Worm (Caenorhabditis elegans) whole organism, early embryonic: ENCODE results near the gene spr-3.

Source experiments
- B0310.2 ChIP-seq: sonication (generic microtip); optimal IDR thresholded peaks from 2 replicates; lab custom pipeline; 2016; ENCODE audit warnings: mild to moderate bottlenecking, missing genetic modification characterization, missing compliant biosample characterization
- F13C5.2 ChIP-seq: sonication (generic microtip); optimal IDR thresholded peaks from 2 replicates; lab custom pipeline; 2017; ENCODE audit warnings: mild to moderate bottlenecking, missing genetic modification characterization, inconsistent platforms, missing compliant biosample characterization
- aly-1 ChIP-seq: sonication (generic microtip); optimal IDR thresholded peaks from 2 replicates; lab custom pipeline; 2016; ENCODE audit warnings: missing genetic modification characterization, missing compliant biosample characterization
- ama-1 ChIP-seq: fragments of 150-350 bp; optimal IDR thresholded peaks from 2 replicates; lab custom pipeline; 2014
- ceh-13 ChIP-seq: fragments of 200-800 bp; sonication (Bioruptor generic); optimal IDR thresholded peaks from 2 replicates; lab custom pipeline; 2018; ENCODE audit warnings: mild to moderate bottlenecking, missing genetic modification characterization, missing compliant biosample characterization
- ceh-36 ChIP-seq: sonication (generic microtip); optimal IDR thresholded peaks from 2 replicates; lab custom pipeline; 2016; ENCODE audit warnings: missing genetic modification characterization, inconsistent platforms, missing compliant biosample characterization
- ets-7 ChIP-seq: sonication (generic microtip); optimal IDR thresholded peaks from 2 replicates; lab custom pipeline; 2016; ENCODE audit warnings: missing genotype, missing genetic modification characterization, missing compliant biosample characterization
- hmbx-1 ChIP-seq: sonication (generic microtip); optimal IDR thresholded peaks from 2 replicates; lab custom pipeline; 2016; ENCODE audit warnings: mild to moderate bottlenecking, missing genetic modification characterization, missing compliant biosample characterization
- hmg-4 ChIP-seq: fragments of 200-800 bp; sonication (Bioruptor generic); optimal IDR thresholded peaks from 2 replicates; lab custom pipeline; 2018; ENCODE audit warnings: mild to moderate bottlenecking, missing genetic modification characterization, missing compliant biosample characterization
- pes-1 ChIP-seq: fragments of 200-800 bp; sonication (Bioruptor generic); IDR thresholded peaks from 2 replicates; pipeline ENCODE4 v1.3.6; 2022; ENCODE audit warnings: missing genetic modification reagents, missing genetic modification characterization, missing compliant biosample characterization
- scrt-1 ChIP-seq: fragments of 200-800 bp; sonication (Bioruptor generic); IDR thresholded peaks from 2 replicates; pipeline ENCODE4 v1.3.6; 2022; ENCODE audit warnings: missing genetic modification characterization, missing compliant biosample characterization
- tbx-11 ChIP-seq: fragments of 200-800 bp; sonication (Bioruptor generic); IDR thresholded peaks from 2 replicates; pipeline ENCODE4 v1.3.6; 2022; ENCODE audit warnings: missing genetic modification characterization, missing compliant biosample characterization
- tbx-37 ChIP-seq: fragments of 200-800 bp; sonication (Bioruptor generic); conservative IDR thresholded peaks from 2 replicates; pipeline ENCODE4 v1.3.6; 2022; ENCODE audit warnings: missing genetic modification reagents, missing genetic modification characterization, missing compliant biosample characterization
- tra-4 ChIP-seq: sonication (generic microtip); optimal IDR thresholded peaks from 2 replicates; lab custom pipeline; 2017; ENCODE audit warnings: missing genetic modification characterization, missing compliant biosample characterization

ce11 chrX:4562288-4562687 lies 48.4 kb downstream of the spr-3 start:
- no peak for TF ChIP-seq ceh-13 (GFP tag; lab: Kevin White, UChicago)
- TF ChIP-seq hmg-4 (GFP tag; lab: Kevin White, UChicago) = no peak
- no peak for TF ChIP-seq ama-1 (lab: Kevin White, UChicago)
- TF ChIP-seq scrt-1 (GFP tag; lab: Robert Waterston, UW) = no peak
- no peak for TF ChIP-seq pes-1
- TF ChIP-seq F13C5.2 = no peak
- no peak for TF ChIP-seq ets-7 (tag; lab: Kevin White, UChicago)
- no peak for TF ChIP-seq hmbx-1
- TF ChIP-seq aly-1 (tag; lab: Kevin White, UChicago) = no peak
- no peak for TF ChIP-seq tbx-11 (GFP tag; lab: Robert Waterston, UW)
- no peak for TF ChIP-seq ceh-36 (tag; lab: Kevin White, UChicago)
- no peak for TF ChIP-seq tra-4 (tag; lab: Kevin White, UChicago)
- TF ChIP-seq tbx-37 = no peak
- TF ChIP-seq B0310.2 (tag; lab: Kevin White, UChicago) = no peak
